Worm (Caenorhabditis elegans) whole organism, L1 larva: ENCODE measurements around the gene F19B10.3.

ENCODE experiments used
- C04F5.9 ChIP-seq: sonication (generic microtip); optimal IDR thresholded peaks from 2 replicates; lab custom pipeline; 2016; ENCODE audit warnings: missing genetic modification characterization, missing compliant biosample characterization
- aly-2 ChIP-seq: fragments of 150-350 bp; optimal IDR thresholded peaks from 2 replicates; lab custom pipeline; 2014; ENCODE audit warnings: missing biosample characterization, missing genetic modification characterization
- ama-1 ChIP-seq: fragments of 150-350 bp; optimal IDR thresholded peaks from 2 replicates; lab custom pipeline; 2014
- ceh-63 ChIP-seq: fragments of 200-800 bp; sonication (Bioruptor generic); optimal IDR thresholded peaks from 2 replicates; lab custom pipeline; 2018; ENCODE audit warnings: mild to moderate bottlenecking, missing genetic modification characterization, missing compliant biosample characterization
- ceh-88 ChIP-seq: fragments of 200-800 bp; sonication (Bioruptor generic); IDR thresholded peaks from 2 replicates; pipeline ENCODE4 v1.3.6; 2022; ENCODE audit warnings: missing genetic modification characterization, missing compliant biosample characterization
- ceh-90 ChIP-seq: sonication (generic microtip); optimal IDR thresholded peaks from 2 replicates; lab custom pipeline; 2016; ENCODE audit warnings: missing genetic modification characterization, missing compliant biosample characterization
- dpl-1 ChIP-seq, 3 experiments: fragments of 150-350 bp in 2 of 3; sonication (generic microtip) in 1 of 3; optimal IDR thresholded peaks; 2 replicates each; lab custom pipeline; 2014 to 2017; ENCODE audit warnings: missing biosample characterization in 3 of 3, missing genetic modification characterization in 3 of 3, missing genetic modification reagents in 3 of 3
- dsc-1 ChIP-seq: sonication (generic microtip); optimal IDR thresholded peaks from 2 replicates; lab custom pipeline; 2016; ENCODE audit warnings: mild to moderate bottlenecking, missing genetic modification characterization, missing compliant biosample characterization
- efl-3 ChIP-seq: fragments of 200-800 bp; sonication (Bioruptor generic); optimal IDR thresholded peaks from 2 replicates; lab custom pipeline; 2018; ENCODE audit warnings: mild to moderate bottlenecking, missing genetic modification characterization, missing compliant biosample characterization
- egl-13 ChIP-seq: sonication (generic microtip); optimal IDR thresholded peaks from 2 replicates; lab custom pipeline; 2016; ENCODE audit warnings: missing genotype, missing genetic modification reagents, missing genetic modification characterization, missing compliant biosample characterization
- egl-27 ChIP-seq, 2 experiments: fragments of 150-350 bp in 1 of 2; sonication (generic microtip); optimal IDR thresholded peaks; 3 replicates each; lab custom pipeline; 2017 to 2018; ENCODE audit warnings: missing biosample characterization in 2 of 2, missing genetic modification characterization in 2 of 2, missing genetic modification reagents in 2 of 2
- ets-5 ChIP-seq: fragments of 200-800 bp; sonication (Bioruptor generic); IDR thresholded peaks from 2 replicates; pipeline ENCODE4 v1.3.6; 2022; ENCODE audit warnings: missing genetic modification characterization, missing compliant biosample characterization
- fkh-10 ChIP-seq: sonication (generic microtip); optimal IDR thresholded peaks from 2 replicates; lab custom pipeline; 2017; ENCODE audit warnings: missing biosample characterization, missing genetic modification reagents, missing genetic modification characterization
- grh-1 ChIP-seq: fragments of 200-800 bp; sonication (Bioruptor generic); IDR thresholded peaks from 2 replicates; pipeline ENCODE4 v1.3.6; 2022; ENCODE audit warnings: missing genetic modification reagents, missing genetic modification characterization, missing compliant biosample characterization
- hlh-17 ChIP-seq: fragments of 200-800 bp; sonication (Bioruptor generic); optimal IDR thresholded peaks from 2 replicates; lab custom pipeline; 2018; ENCODE audit warnings: missing genetic modification characterization, mild to moderate bottlenecking, missing compliant biosample characterization, moderate library complexity, borderline replicate concordance
- hpl-2 ChIP-seq: fragments of 150-350 bp; optimal IDR thresholded peaks from 2 replicates; lab custom pipeline; 2014; ENCODE audit warnings: missing biosample characterization, missing genetic modification reagents, missing genetic modification characterization
- isw-1 ChIP-seq: fragments of 200-800 bp; sonication (Bioruptor generic); IDR thresholded peaks from 2 replicates; pipeline ENCODE4 v1.3.6; 2022; ENCODE audit warnings: missing genetic modification characterization, missing compliant biosample characterization
- jun-1 ChIP-seq: fragments of 150-350 bp; optimal IDR thresholded peaks from 2 replicates; lab custom pipeline; 2014; ENCODE audit warnings: missing biosample characterization, missing genetic modification reagents, missing genetic modification characterization
- lin-14 ChIP-seq: fragments of 200-800 bp; sonication (Bioruptor generic); optimal IDR thresholded peaks from 2 replicates; lab custom pipeline; 2018; ENCODE audit warnings: mild to moderate bottlenecking, missing genetic modification characterization, moderate library complexity, missing compliant biosample characterization
- lsy-2 ChIP-seq, 2 experiments: fragments of 150-350 bp; optimal IDR thresholded peaks; 2 replicates each; lab custom pipeline; 2014; ENCODE audit warnings: missing biosample characterization in 2 of 2, missing genetic modification characterization in 2 of 2
- mdl-1 ChIP-seq, 2 experiments: fragments of 150-350 bp; optimal IDR thresholded peaks; 2 replicates each; lab custom pipeline; 2014 to 2017; ENCODE audit warnings: missing biosample characterization in 2 of 2, missing genetic modification characterization in 2 of 2, inconsistent platforms in 1 of 2
- mef-2 ChIP-seq: fragments of 150-350 bp; optimal IDR thresholded peaks from 2 replicates; lab custom pipeline; 2014; ENCODE audit warnings: missing biosample characterization, missing genetic modification characterization
- mep-1 ChIP-seq: fragments of 150-350 bp; optimal IDR thresholded peaks from 2 replicates; lab custom pipeline; 2014; ENCODE audit warnings: missing biosample characterization, missing genetic modification characterization
- nhr-11 ChIP-seq: fragments of 150-350 bp; optimal IDR thresholded peaks from 2 replicates; lab custom pipeline; 2014; ENCODE audit warnings: missing biosample characterization, missing genetic modification characterization
- nhr-28 ChIP-seq: fragments of 150-350 bp; optimal IDR thresholded peaks from 2 replicates; lab custom pipeline; 2014; ENCODE audit warnings: missing biosample characterization, missing genetic modification characterization
- nhr-47 ChIP-seq: sonication (generic microtip); optimal IDR thresholded peaks from 2 replicates; lab custom pipeline; 2016; ENCODE audit warnings: mild to moderate bottlenecking, missing genetic modification characterization, moderate library complexity, missing compliant biosample characterization
- nhr-77 ChIP-seq: fragments of 150-350 bp; optimal IDR thresholded peaks from 2 replicates; lab custom pipeline; 2014; ENCODE audit warnings: missing biosample characterization, missing genetic modification characterization
- nhr-85 ChIP-seq: sonication (generic microtip); peaks from one replicate; lab custom pipeline; 2016; ENCODE audit warnings: missing genetic modification characterization, inconsistent platforms, missing compliant biosample characterization
- nhr-90 ChIP-seq: sonication (generic microtip); optimal IDR thresholded peaks from 2 replicates; lab custom pipeline; 2016; ENCODE audit warnings: mild to moderate bottlenecking, missing genetic modification characterization, missing compliant biosample characterization; ENCODE audit not compliant: poor library complexity
- pag-3 ChIP-seq: sonication (generic microtip); optimal IDR thresholded peaks from 2 replicates; lab custom pipeline; 2017; ENCODE audit warnings: missing genetic modification characterization, mild to moderate bottlenecking, missing compliant biosample characterization, antibody characterized with exemption, borderline replicate concordance; ENCODE audit not compliant: insufficient read depth
- pax-3 ChIP-seq: fragments of 200-800 bp; sonication (Bioruptor generic); optimal IDR thresholded peaks from 2 replicates; lab custom pipeline; 2018; ENCODE audit warnings: mild to moderate bottlenecking, missing genetic modification characterization, moderate library complexity, missing compliant biosample characterization
- pqm-1 ChIP-seq: sonication (generic microtip); optimal IDR thresholded peaks from 3 replicates; lab custom pipeline; 2017; ENCODE audit warnings: missing biosample characterization, missing genetic modification characterization
- skn-1 ChIP-seq: fragments of 150-350 bp; optimal IDR thresholded peaks from 2 replicates; lab custom pipeline; 2014; ENCODE audit warnings: missing biosample characterization, missing genetic modification characterization
- sup-37 ChIP-seq: fragments of 200-800 bp; sonication (Bioruptor generic); optimal IDR thresholded peaks from 2 replicates; lab custom pipeline; 2018; ENCODE audit warnings: mild to moderate bottlenecking, missing genetic modification characterization, missing compliant biosample characterization
- tbx-2 ChIP-seq: sonication (generic microtip); optimal IDR thresholded peaks from 2 replicates; lab custom pipeline; 2016; ENCODE audit warnings: missing genetic modification characterization, missing compliant biosample characterization
- unc-30 ChIP-seq: sonication (generic microtip); optimal IDR thresholded peaks from 2 replicates; lab custom pipeline; 2017; ENCODE audit warnings: missing biosample characterization, missing genetic modification characterization
- unc-98 ChIP-seq: fragments of 200-800 bp; sonication (Bioruptor generic); IDR thresholded peaks from 2 replicates; pipeline ENCODE4 v1.3.6; 2022; ENCODE audit warnings: missing genetic modification characterization, missing compliant biosample characterization
- xbp-1 ChIP-seq: sonication (generic microtip); optimal IDR thresholded peaks from 2 replicates; lab custom pipeline; 2016; ENCODE audit warnings: missing genetic modification characterization, missing compliant biosample characterization
- zip-4 ChIP-seq: fragments of 200-800 bp; sonication (Bioruptor generic); optimal IDR thresholded peaks from 2 replicates; lab custom pipeline; 2018; ENCODE audit warnings: mild to moderate bottlenecking, missing genetic modification characterization, moderate library complexity, missing compliant biosample characterization
- ztf-4 ChIP-seq: fragments of 150-350 bp; optimal IDR thresholded peaks from 2 replicates; lab custom pipeline; 2014; ENCODE audit warnings: missing biosample characterization, missing genetic modification characterization

The F19B10.3 gene

DNA sequence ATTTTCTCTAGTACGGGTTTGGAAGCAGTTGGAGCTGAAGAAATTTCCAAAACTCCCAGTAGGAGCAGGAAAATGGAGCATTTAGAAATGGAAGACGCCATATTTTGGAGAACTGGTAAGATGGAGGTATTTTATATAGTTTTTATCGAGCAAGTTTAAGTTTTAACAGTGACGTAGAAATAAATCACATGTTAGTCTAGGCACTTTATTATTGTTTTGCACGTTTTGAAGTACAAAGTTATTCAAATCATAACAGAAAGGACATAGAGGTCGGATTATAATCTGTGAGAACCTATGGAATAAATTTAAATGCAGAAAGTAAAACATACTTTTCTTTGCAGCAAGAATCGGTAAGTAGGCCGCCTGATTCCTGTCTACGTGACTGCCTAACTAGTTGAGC is 774 bp upstream of the F19B10.3 start, which contains the start of gene F19B10.6:
Gene F19B10.6 (minus strand): TSS at position 101 of the 400 bp plus-strand sequence.
- no peak for TF ChIP-seq xbp-1 (tag; lab: Kevin White, UChicago)
- no peak for TF ChIP-seq ama-1 (lab: Kevin White, UChicago)
- TF ChIP-seq ceh-63 (GFP tag; lab: Kevin White, UChicago): no peak
- no peak for TF ChIP-seq C04F5.9 (tag; lab: Kevin White, UChicago)
- no peak for TF ChIP-seq pag-3 (tag; lab: Kevin White, UChicago)
- no peak for TF ChIP-seq sup-37 (GFP tag; lab: Kevin White, UChicago)
- no peak for TF ChIP-seq skn-1 (tag; lab: Kevin White, UChicago)
- no peak for TF ChIP-seq lin-14
- no peak for TF ChIP-seq hpl-2 (GFP tag; lab: Kevin White, UChicago)
- no peak for TF ChIP-seq lsy-2 (tag; optimal IDR thresholded peaks at IDR 0.05; lab: Kevin White, UChicago)
- no peak for TF ChIP-seq ztf-4 (tag; lab: Kevin White, UChicago)
- no peak for TF ChIP-seq aly-2 (tag; lab: Kevin White, UChicago)
- no peak for TF ChIP-seq ceh-88 (GFP tag; lab: Robert Waterston, UW)
- no peak for TF ChIP-seq nhr-47 (tag; lab: Kevin White, UChicago)

DNA sequence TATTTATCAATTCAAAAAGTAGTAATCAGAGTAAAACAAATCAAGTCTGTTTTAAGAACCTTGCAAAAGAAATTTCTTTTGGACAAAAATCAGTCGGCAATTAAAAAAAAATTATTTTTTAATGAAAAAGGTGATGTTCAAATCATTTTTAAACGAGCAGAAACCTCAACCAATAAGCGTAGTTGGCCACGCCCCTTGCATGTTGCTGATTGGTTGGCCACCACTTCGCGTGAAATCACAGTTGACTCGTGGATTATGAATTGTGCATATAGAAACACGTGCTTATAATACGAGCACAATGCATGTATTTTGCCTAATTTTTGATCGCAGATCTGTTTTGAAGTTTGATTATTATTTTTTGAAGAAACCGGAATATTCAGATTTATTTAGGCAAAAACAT is 611 bp downstream of the F19B10.3 start:
- no peak for TF ChIP-seq nhr-85 (tag; lab: Kevin White, UChicago)
- TF ChIP-seq mdl-1 (tag; optimal IDR thresholded peaks at IDR 0.05; lab: Kevin White, UChicago): no peak
- no peak for TF ChIP-seq unc-98 (GFP tag; lab: Robert Waterston, UW)
- TF ChIP-seq dpl-1 (GFP tag; optimal IDR thresholded peaks at IDR 0.05; lab: Kevin White, UChicago): no peak
- no peak for TF ChIP-seq dsc-1
- no peak for TF ChIP-seq grh-1 (GFP tag; lab: Robert Waterston, UW)
- no peak for TF ChIP-seq nhr-90 (tag; lab: Kevin White, UChicago)
- no peak for TF ChIP-seq efl-3 (GFP tag; lab: Kevin White, UChicago)
- TF ChIP-seq egl-27 (tag; optimal IDR thresholded peaks at IDR 0.05; lab: Kevin White, UChicago): no peak
- TF ChIP-seq pax-3 (tag; lab: Kevin White, UChicago): no peak
- TF ChIP-seq mep-1: no peak
- TF ChIP-seq isw-1: no peak
- TF ChIP-seq pqm-1 (tag; lab: Kevin White, UChicago): no peak
- TF ChIP-seq hlh-17: no peak

DNA sequence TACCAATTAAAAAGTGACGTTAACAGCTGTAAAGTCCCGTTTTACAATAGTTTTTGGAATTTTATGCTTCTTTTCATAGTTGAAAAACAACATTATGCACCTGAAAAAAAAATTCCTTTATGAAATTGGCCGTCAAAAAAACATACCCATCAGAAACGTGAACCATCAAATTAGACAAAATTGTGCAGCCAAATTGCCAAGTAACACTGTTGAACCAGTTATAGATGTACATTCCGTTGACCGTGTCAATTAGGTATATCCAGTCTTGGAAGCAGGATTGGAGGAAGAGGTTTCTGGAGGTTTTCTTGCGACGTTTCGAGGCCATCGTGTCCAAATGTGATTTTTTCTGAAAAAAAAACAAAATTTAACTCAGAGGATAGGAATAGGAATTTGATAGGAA is 4.7 kb downstream of the F19B10.3 start, which contains the start of gene srx-97:
Gene srx-97 (minus strand): TSS at position 101 of the 400 bp plus-strand sequence.
- no peak for TF ChIP-seq nhr-11 (tag; lab: Kevin White, UChicago)
- TF ChIP-seq fkh-10 (GFP tag; lab: Kevin White, UChicago): no peak
- no peak for TF ChIP-seq grh-1 (GFP tag; lab: Robert Waterston, UW)
- TF ChIP-seq, all 84 proteins: peak for 0

DNA sequence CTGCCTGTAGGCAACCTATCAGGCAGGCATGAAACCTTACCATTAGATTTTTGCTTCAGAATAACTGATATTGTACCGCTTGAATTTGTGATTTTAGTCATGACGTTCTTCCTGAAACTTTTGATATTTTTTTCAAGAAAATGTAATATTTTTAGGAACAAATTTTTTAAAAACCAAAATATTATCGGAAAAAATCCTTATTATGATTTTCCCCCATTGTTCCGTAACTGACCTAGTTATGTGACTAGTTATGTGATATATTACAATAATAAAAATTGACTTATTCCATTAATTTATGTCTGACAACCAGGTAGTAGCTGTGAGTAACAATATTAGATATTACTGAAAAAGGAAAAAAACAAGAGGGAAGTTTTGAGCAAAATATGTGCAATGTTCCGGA is 6.4 kb downstream of the F19B10.3 start, which contains the start of gene srx-98:
Gene srx-98 (minus strand): TSS at position 101 of the 400 bp plus-strand sequence.
- TF ChIP-seq mep-1 (no peak), C04F5.9 (tag; lab: Kevin White, UChicago) (no peak), zip-4 (GFP tag; lab: Kevin White, UChicago) (no peak), tbx-2 (tag; lab: Kevin White, UChicago) (no peak), nhr-77 (tag; lab: Kevin White, UChicago) (no peak), pag-3 (tag; lab: Kevin White, UChicago) (no peak), nhr-85 (tag; lab: Kevin White, UChicago) (no peak), mef-2 (tag; lab: Kevin White, UChicago) (no peak)
- TF ChIP-seq, all 84 proteins: peak for 0

DNA sequence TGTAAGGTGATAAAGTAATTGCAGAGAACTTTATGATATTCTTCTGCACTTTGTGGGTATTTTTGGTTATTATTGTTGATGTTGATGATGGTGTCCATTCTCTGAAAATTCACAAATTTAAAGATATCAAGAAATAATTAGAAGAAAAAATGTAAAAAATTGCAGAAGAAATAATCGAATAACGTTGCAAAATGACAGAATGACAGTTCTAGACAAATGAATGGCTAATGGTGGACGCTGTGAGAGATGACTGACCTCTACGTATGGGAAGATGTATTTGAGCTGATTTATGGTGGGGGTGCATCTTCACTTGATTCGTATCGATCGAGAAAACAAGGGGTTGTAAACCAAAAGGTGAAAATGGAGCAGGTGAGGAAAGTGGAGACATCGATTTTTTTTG is 8.9 kb downstream of the F19B10.3 start, which contains the start of gene sea-1:
Gene sea-1 (minus strand): TSS at position 101 of the 400 bp plus-strand sequence.
- TF ChIP-seq ets-5 (GFP tag; lab: Robert Waterston, UW): no peak
- no peak for TF ChIP-seq unc-30 (tag; lab: Kevin White, UChicago)
- TF ChIP-seq egl-13 (tag; lab: Kevin White, UChicago): no peak
- TF ChIP-seq nhr-28 (tag; lab: Kevin White, UChicago): no peak
- no peak for TF ChIP-seq ceh-90 (tag; lab: Kevin White, UChicago)
- no peak for TF ChIP-seq jun-1 (tag; lab: Kevin White, UChicago)
